Fruit fly (Drosophila melanogaster) S2 (cell line): ENCODE data around the gene CG10211.

Experiments
- CG8478 ChIP-seq: fragments of >200 bp; optimal IDR thresholded peaks from 2 replicates; lab custom pipeline; 2018
- CTCF ChIP-seq, 2 experiments: fragments of >200 bp; optimal IDR thresholded peaks; 2 replicates each; lab custom pipeline; 2018

The CG10211 gene

DNA sequence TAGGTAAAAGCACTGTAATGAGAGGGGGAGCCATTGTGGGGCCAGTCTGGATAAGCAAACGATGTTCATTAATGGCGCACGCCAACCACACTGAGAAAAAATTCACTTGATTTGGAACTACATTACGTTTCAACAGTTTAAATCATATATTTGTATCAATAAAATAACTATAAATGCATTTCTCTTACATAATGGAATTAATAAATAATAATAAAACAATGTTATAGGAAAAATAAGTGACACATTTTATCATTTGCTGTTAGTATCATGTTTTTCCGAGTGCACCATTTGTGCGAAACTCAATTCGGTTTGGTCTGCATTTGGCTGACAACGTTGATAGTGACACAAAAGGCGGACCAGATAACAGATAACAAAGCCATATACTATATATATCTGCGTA lies 31.5 kb downstream of the CG10211 start:
- TF ChIP-seq CTCF (optimal IDR thresholded peaks at IDR 0.05; lab: Kevin White, UChicago): no peak
- TF ChIP-seq CG8478 (lab: Kevin White, UChicago): no peak

DNA sequence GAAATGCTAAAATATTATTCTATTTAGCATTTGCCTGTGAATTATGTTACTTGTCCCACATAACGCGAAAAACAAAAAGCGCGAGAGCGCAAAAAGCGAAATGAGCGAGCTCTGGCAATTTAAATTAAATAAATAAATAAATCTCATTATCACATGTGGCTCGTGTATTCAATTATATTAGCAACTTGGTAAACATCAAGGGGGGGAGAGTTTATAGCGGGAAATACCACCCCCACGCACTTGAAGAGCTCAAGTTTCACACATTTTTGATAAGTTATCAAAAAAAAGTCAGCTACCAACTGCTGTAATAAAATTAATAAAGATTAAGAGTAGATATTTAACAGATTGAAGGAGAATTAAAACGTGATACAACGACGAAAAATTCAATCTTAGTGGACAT lies 32.2 kb downstream of the CG10211 start:
- no peak for TF ChIP-seq CTCF (optimal IDR thresholded peaks at IDR 0.05; lab: Kevin White, UChicago)
- TF ChIP-seq CG8478 (lab: Kevin White, UChicago): no peak

DNA sequence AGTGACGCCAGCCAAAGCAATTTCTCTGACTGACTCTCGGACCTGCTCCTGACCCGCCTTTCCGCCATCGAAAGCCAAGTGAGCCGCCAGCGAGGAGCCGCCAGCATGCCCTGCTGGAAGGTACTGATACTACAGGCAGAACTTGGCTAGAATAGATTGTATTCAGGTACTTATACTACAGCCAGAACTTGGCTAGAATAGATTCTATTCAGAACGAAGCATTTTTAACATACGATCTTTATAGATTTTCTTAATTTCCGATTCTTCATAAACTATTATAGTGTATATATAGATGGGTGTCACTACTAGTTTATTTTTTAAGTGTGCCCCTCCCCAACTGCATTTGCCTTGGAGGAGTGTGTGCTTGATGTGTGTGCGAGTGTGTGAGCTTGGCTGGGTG lies 36.9 kb downstream of the CG10211 start:
- TF ChIP-seq CTCF (optimal IDR thresholded peaks at IDR 0.05; lab: Kevin White, UChicago): no peak
- TF ChIP-seq CG8478 (lab: Kevin White, UChicago): no peak

DNA sequence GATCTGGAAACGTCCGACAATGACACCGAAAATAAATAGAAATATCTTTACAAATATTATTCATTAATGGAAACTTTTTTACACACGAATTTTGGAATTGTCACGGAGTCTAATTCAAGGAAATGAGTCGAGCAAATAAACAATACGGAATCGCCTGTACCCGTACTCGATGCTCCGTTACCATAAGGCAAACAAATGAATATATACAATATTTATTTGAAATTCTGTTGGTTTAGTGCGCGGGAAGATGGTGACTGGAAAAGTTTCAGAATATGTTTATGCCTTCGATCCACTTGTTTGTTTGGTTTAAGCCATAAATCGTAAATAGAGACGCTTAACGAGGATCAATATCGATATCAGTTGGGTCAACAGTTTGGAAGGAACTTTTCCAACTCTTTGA lies 39.1 kb downstream of the CG10211 start:
- no peak for TF ChIP-seq CG8478 (lab: Kevin White, UChicago)
- TF ChIP-seq CTCF (optimal IDR thresholded peaks at IDR 0.05; lab: Kevin White, UChicago): no peak

DNA sequence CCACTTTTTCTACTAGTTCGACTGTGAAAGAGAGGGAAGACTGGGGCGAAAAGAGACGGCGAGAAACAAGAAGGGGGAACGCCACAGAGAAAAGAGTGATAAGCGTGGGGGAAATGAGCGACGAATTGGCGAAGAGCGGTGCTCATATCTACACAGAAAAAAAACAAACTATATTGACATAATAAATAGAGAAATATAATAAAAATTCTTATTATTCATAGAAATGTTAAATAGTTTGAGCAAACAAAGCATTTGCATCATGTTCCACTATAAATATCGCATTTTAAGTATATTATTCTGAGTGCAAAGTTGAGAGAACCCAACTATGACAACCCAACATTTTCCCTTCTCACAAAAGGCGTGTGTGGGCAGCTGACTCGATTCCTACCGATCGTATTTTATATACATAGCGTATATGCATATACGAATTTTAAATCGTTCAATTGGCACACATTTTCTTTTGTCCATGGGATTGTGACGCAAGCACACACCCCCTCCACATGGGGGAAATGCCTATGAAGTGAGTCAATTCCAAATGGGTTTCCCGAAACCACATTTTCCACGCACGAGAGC lies 40.8 kb downstream of the CG10211 start:
- no peak for TF ChIP-seq CG8478 (lab: Kevin White, UChicago)
- no peak for TF ChIP-seq CTCF (optimal IDR thresholded peaks at IDR 0.05; lab: Kevin White, UChicago)

DNA sequence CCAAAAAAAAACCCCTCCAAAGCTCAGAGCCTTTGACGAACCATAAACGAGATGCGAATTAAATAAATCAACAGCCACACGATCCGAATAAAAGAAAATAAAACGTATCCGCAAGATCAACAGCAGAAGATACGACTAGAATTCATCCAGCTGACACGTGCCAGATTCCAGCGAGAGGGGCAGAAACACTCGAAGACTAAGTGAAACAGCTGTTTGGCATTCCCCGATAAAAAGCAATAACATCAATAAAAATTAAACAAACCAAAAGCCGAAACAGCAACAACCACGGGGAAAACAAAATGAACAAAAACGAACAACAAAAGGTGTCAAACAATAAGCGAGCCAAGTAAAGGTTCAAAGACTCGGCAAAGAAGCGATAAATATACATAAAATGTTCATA lies 41.8 kb downstream of the CG10211 start:
- TF ChIP-seq CG8478 (lab: Kevin White, UChicago) (no peak), CTCF (optimal IDR thresholded peaks at IDR 0.05; lab: Kevin White, UChicago) (no peak)

DNA sequence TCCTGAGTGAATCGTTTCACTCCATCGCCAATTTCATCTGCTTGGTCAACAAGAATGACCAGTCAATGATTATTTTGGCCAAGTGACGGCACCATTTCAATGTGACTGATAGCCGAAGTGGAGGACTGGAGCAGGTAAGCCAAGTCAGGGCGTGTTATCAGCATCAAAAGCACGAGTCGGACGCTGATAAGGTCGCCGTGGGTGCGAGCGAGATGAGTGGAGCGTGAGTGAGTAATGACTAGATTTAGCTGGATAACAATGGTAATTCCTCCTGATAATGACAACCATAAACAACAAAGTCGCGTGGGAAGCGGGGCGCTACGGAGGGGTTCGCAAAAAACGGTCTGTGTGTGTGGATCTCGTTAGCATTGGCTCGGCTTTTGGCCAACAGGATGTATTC lies 43.7 kb downstream of the CG10211 start:
- TF ChIP-seq CTCF (optimal IDR thresholded peaks at IDR 0.05; lab: Kevin White, UChicago) (no peak), CG8478 (lab: Kevin White, UChicago) (no peak)

DNA sequence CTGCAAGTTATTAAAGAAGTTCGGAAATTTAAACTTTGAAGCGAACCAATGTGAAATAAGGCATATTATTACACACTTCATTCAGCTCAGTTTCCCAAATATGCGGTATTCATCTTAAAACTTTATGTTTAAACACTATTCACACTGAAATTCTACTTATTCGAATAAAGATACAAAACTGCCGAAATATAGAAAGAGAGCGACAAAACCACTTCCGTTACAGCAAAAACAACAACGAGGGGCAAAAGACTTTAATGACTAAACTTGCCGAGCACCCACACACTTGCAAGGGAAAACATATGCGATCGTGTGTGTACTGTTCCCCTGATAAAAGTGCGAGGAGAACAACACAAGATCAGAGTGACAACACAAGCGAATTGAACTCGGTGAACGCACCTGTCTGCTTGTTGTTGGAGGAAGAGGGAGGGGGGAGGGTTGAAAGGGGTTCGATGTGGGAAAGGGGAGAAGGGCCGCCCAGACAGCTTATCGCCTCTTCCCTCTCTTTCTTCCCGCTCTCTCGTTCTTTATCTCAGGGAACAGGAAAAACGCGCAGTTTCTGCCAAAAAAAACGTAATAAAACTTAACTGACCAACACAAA lies 44.3 kb downstream of the CG10211 start:
- TF ChIP-seq CTCF (optimal IDR thresholded peaks at IDR 0.05; lab: Kevin White, UChicago) (no peak), CG8478 (lab: Kevin White, UChicago) (no peak)

DNA sequence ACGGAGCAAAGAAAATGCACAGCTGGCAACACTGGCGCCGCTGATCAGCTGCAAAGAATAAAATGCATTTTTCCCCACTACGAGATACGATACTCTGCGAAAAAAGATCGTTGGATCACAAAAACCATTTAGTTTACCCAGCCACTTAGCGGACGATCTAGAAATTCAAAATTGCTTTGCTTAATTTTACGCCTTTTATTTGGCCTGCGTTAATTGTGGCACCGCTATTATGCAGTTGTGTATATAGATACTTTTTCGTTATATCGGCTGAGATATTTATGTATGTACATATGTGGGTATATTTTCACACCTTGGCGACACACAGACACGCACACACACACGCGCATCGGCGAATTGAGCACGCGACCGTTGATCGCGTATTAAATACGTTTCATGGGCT lies 45.3 kb downstream of the CG10211 start:
- TF ChIP-seq CTCF (optimal IDR thresholded peaks at IDR 0.05; lab: Kevin White, UChicago): no peak

DNA sequence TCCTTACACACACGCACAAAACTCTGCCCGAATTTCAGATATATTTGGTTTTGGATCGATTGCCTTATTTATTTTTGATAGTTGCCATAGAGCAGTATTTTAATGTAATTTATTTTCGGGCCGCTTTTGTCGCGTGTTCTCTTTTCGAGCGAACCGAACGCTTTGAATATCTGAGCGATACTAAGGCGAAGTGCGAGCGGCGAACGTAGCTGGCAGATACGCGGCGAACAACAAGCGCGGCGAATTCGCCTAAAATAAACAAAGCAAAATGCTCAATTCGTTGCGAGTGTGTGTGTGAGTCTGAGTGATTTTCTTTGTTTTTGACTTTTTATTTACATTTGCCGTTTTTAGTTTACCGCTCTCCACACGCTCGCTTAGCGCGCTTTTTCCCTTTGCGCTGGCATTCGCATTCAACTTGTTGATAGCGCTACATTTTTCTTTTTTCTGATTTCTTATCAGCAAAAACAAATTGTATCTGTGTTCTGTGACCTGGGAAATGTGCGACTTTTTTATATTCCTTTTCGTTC lies 45.8 kb downstream of the CG10211 start:
- TF ChIP-seq CG8478 (lab: Kevin White, UChicago): no peak
- no peak for TF ChIP-seq CTCF (optimal IDR thresholded peaks at IDR 0.05; lab: Kevin White, UChicago)

DNA sequence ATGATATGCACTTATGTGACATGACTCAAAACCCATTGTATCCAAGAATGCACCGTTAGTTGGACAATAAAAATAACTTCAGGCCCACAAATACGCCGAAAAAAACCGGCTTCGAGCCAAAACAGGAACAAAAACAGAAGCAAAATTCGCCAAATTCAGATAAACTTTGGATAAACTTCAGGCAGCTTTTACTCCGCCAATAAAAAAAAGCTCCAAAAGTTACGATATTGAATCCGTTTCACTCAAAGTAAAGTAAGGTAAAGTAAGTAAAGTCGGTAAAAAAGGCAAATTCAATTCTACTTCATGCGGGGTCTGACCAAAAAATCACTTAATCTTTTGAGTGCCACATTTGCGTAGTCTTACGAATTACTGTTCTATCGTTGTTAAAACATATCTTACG lies 46.7 kb downstream of the CG10211 start:
- no peak for TF ChIP-seq CG8478 (lab: Kevin White, UChicago)

DNA sequence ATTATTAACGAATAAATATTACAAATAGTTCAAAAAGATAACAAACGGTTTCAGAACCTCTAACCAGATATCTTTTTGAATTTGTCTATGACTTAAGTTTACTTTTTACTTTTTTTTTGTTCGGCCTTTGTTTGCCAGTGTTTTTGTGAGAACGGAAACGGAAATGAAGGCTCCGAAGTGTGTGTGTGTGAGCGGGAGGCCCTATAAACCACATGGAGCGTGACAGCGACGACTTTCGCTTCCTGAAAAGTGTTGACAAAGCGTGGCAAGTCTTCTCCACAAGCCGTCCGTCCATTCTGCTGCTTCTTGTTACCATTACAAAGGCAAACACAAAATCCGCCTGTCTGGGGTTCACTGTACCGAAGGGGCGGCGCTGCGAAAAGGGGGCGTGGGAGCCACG lies 47.1 kb downstream of the CG10211 start:
- no peak for TF ChIP-seq CG8478 (lab: Kevin White, UChicago)

DNA sequence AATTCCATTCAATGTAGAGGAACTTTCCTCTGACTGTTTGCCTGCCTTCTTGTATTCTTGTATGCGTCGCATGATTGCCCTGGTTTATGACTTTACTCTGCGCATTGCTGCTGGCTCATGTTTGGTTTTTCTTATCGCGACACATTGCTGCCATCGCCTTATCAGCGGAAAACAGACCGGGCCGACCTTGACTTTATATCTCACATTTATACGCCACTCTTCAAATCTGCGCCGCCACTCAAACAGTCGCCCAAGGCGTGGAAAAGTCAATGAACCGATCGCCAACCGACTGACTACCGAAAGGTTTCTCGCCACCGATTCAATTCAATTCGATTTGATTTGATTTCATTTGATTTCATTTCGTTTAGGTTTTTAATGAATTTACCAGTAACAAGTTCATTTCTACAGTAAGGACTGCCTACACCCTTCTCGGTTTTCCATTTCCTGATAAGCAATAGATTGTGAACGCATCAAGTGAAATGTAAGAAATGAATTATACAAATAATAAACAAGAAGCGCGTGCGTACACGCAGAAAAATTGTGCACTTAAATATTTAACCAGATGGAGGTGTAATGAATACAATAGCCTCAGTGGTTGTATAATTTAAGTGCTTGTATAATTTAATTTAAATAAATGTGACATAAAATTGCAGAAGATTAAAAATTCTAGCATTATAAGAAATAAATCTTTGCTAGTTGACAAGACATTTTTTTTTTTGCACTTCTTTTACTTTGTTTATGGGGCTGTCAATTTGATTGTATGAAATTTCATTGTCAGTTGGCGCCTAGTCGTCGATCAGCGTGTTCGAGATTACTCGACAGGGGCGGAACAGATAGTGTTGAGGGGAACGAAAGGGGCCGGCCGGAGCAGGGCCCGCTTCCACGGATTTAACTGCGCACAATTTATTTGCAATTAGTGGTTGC lies 49.2 kb downstream of the CG10211 start:
- no peak for TF ChIP-seq CG8478 (lab: Kevin White, UChicago)
- TF ChIP-seq CTCF (optimal IDR thresholded peaks at IDR 0.05; lab: Kevin White, UChicago): no peak

DNA sequence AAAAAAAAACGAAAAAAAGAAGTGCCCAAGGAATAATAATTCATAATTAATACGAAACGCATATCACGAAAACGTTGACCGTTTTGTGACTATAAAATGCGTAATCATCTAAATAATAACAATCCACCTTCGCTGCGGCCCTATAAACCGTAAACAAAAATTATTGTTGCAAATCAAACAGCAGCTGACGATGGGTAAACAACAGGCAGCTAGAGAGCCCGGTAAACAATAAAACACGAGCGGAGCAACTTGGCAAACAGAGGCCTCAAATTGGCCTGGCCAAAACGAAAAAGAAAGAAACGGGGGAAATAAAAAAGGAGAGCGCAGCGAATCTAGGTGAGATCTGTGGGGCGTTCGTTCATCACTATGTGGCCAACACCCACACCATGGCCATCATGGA lies 50.3 kb downstream of the CG10211 start:
- no peak for TF ChIP-seq CG8478 (lab: Kevin White, UChicago)
- no peak for TF ChIP-seq CTCF (optimal IDR thresholded peaks at IDR 0.05; lab: Kevin White, UChicago)

DNA sequence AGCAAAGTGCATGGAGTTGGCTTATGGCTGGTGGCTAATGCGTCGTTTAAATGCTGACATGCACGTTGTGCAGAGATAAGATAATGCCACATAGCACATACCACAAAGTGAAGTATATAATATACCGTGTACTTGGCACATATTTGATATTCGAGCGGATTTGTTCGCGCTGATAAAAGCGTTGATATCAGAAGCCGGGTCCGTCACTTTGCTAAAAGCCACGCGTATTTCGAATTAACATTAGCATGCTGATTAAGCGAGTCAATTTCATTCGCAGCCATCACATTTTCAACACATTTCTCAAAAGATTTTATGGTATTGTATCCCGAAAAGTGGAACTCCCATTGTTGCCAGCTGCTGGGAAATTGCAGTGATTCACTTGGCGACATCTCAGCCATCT lies 51.4 kb downstream of the CG10211 start:
- TF ChIP-seq CTCF (optimal IDR thresholded peaks at IDR 0.05; lab: Kevin White, UChicago) (no peak), CG8478 (lab: Kevin White, UChicago) (no peak)
